Fruit fly (Drosophila melanogaster) whole organism, prepupa: Measurements from ENCODE around the gene Polr1D.

Experiments
- CG32006 ChIP-seq: fragments of 200-800 bp; sonication (Bioruptor generic); optimal IDR thresholded peaks from 3 replicates; lab custom pipeline; 2017; ENCODE audit warnings: missing biosample characterization, mild to moderate bottlenecking, missing genetic modification characterization
- CG3919 ChIP-seq: fragments of 200-800 bp; sonication (Bioruptor generic); optimal IDR thresholded peaks from 3 replicates; lab custom pipeline; 2016; ENCODE audit warnings: missing biosample characterization, missing genetic modification characterization
- CG6163 ChIP-seq: fragments of 200-800 bp; sonication (Bioruptor generic); IDR thresholded peaks from 3 replicates; pipeline ENCODE4 v1.3.6; 2022; ENCODE audit warnings: missing biosample characterization, missing genetic modification characterization
- Hr38 ChIP-seq: sonication (Bioruptor generic); optimal IDR thresholded peaks from 2 replicates; lab custom pipeline; 2016; ENCODE audit warnings: missing biosample characterization, missing genetic modification characterization
- Lpt ChIP-seq: fragments of 200-800 bp; sonication (Bioruptor generic); optimal IDR thresholded peaks from 3 replicates; lab custom pipeline; 2016; ENCODE audit warnings: missing biosample characterization, missing genetic modification characterization
- achi ChIP-seq: fragments of 200-800 bp; sonication (Bioruptor generic); optimal IDR thresholded peaks from 3 replicates; lab custom pipeline; 2016; ENCODE audit warnings: missing biosample characterization, missing genetic modification characterization
- dac ChIP-seq: fragments of 200-800 bp; sonication (Bioruptor generic); optimal IDR thresholded peaks from 2 replicates; lab custom pipeline; 2017; ENCODE audit warnings: missing biosample characterization, mild to moderate bottlenecking, missing genetic modification characterization
- eg ChIP-seq: fragments of 200-800 bp; sonication (Bioruptor generic); IDR thresholded peaks from 3 replicates; pipeline ENCODE4 v1.3.6; 2022; ENCODE audit warnings: missing biosample characterization, missing genetic modification characterization
- pdm3 ChIP-seq: fragments of 200-800 bp; sonication (Bioruptor generic); optimal IDR thresholded peaks from 3 replicates; lab custom pipeline; 2016; ENCODE audit warnings: missing biosample characterization, missing genetic modification characterization

DNA sequence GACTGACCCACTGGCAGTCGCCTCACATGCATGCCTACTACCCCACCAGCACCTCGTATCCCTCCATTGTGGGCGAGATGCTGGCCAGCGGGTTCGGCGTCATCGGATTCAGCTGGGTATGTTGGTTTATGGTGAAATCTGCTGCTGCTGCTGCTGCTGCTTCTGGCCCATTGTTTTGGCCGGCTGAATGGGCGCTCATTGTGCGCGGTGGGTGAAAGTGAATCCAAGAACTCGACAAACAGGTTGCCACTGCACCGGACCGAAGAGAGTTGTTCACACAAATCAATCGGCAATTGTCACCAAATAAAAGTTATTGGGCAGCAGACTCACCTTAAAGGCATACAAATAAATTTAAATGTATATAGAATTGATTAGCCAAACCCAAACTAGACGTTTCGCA is 22.8 kb downstream of the Polr1D start:
- no peak for TF ChIP-seq achi
- no peak for TF ChIP-seq eg (GFP tag; lab: Robert Waterston, UW)
- no peak for TF ChIP-seq CG3919 (GFP tag; lab: Kevin White, UChicago)
- TF ChIP-seq Hr38 (GFP tag; lab: Kevin White, UChicago), result no peak
- no peak for TF ChIP-seq pdm3 (GFP tag; lab: Kevin White, UChicago)
- no peak for TF ChIP-seq CG32006 (GFP tag; lab: Kevin White, UChicago)
- no peak for TF ChIP-seq Lpt
- TF ChIP-seq CG6163 (GFP tag; lab: Robert Waterston, UW), result no peak
- no peak for TF ChIP-seq dac (GFP tag; lab: Kevin White, UChicago)
